Worm (Caenorhabditis elegans): ENCODE results near the gene ant-1.4.

DNA sequence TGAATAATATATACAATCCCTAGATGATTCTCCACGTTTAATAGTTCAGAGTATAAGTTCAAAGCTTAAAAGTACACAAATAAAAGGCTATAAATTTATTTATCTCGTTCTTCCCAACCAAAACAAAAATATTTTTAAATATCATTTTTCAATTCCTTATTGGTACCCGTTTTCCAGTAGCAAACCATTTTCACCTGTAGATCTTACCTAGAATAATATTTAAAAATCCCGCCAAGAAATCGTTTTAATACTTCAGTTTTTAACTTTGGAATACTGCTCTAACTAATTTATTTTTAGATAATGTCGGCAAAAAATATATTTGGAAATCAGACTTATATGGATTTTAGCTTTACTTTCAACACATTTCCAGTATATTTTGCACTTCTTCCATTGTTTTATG, 32.1 kb upstream of the ant-1.4 start, which contains the start of gene sru-7:
- no peak for TF ChIP-seq ceh-36 (tag; optimal IDR thresholded peaks at IDR 0.05)
- TF ChIP-seq ama-1 (optimal IDR thresholded peaks at IDR 0.05), result no peak
- no peak for TF ChIP-seq tbx-37 (GFP tag; conservative IDR thresholded peaks at IDR 0.05)
